Worm (Caenorhabditis elegans) whole organism, late embryonic: Measurements from ENCODE around the gene C25E10.16.

ENCODE experiments used
- C08G9.2 ChIP-seq: sonication (generic microtip); optimal IDR thresholded peaks from 2 replicates; lab custom pipeline; 2016; ENCODE audit warnings: mild to moderate bottlenecking, missing genetic modification characterization, moderate library complexity, missing compliant biosample characterization
- F13H6.1 ChIP-seq: sonication (generic microtip); optimal IDR thresholded peaks from 2 replicates; lab custom pipeline; 2016; ENCODE audit warnings: missing genetic modification characterization, missing compliant biosample characterization
- ahr-1 ChIP-seq: sonication (generic microtip); optimal IDR thresholded peaks from 2 replicates; lab custom pipeline; 2016; ENCODE audit warnings: missing genetic modification characterization, missing compliant biosample characterization
- ceh-14 ChIP-seq: sonication (generic microtip); optimal IDR thresholded peaks from 2 replicates; lab custom pipeline; 2016; ENCODE audit warnings: missing genotype, missing genetic modification characterization, missing compliant biosample characterization
- ceh-18 ChIP-seq: sonication (generic microtip); optimal IDR thresholded peaks from 2 replicates; lab custom pipeline; 2016; ENCODE audit warnings: missing genetic modification characterization, missing compliant biosample characterization
- ceh-2 ChIP-seq: sonication (generic microtip); optimal IDR thresholded peaks from 2 replicates; lab custom pipeline; 2016; ENCODE audit warnings: missing genotype, missing genetic modification characterization, missing compliant biosample characterization
- ceh-31 ChIP-seq: sonication (generic microtip); optimal IDR thresholded peaks from 2 replicates; lab custom pipeline; 2016; ENCODE audit warnings: missing genetic modification characterization, missing compliant biosample characterization
- ceh-48 ChIP-seq: sonication (generic microtip); optimal IDR thresholded peaks from 2 replicates; lab custom pipeline; 2016; ENCODE audit warnings: missing genetic modification characterization, inconsistent platforms, missing compliant biosample characterization
- ceh-6 ChIP-seq: fragments of 200-800 bp; sonication (Bioruptor generic); optimal IDR thresholded peaks from 2 replicates; lab custom pipeline; 2018; ENCODE audit warnings: mild to moderate bottlenecking, missing genetic modification characterization, missing compliant biosample characterization
- che-1 ChIP-seq: sonication (generic microtip); optimal IDR thresholded peaks from 2 replicates; lab custom pipeline; 2016; ENCODE audit warnings: mild to moderate bottlenecking, missing genetic modification characterization, missing compliant biosample characterization
- dmd-4 ChIP-seq: sonication (generic microtip); optimal IDR thresholded peaks from 2 replicates; lab custom pipeline; 2016; ENCODE audit warnings: borderline replicate concordance, missing genetic modification characterization, missing compliant biosample characterization
- elt-4 ChIP-seq: sonication (generic microtip); optimal IDR thresholded peaks from 2 replicates; lab custom pipeline; 2016; ENCODE audit warnings: missing genetic modification characterization, missing compliant biosample characterization
- ets-4 ChIP-seq: sonication (generic microtip); optimal IDR thresholded peaks from 2 replicates; lab custom pipeline; 2016; ENCODE audit warnings: missing genetic modification characterization, missing compliant biosample characterization
- fkh-6 ChIP-seq: sonication (generic microtip); optimal IDR thresholded peaks from 2 replicates; lab custom pipeline; 2016; ENCODE audit warnings: missing genetic modification characterization, missing compliant biosample characterization
- hlh-13 ChIP-seq: fragments of 200-800 bp; sonication (Bioruptor generic); optimal IDR thresholded peaks from 2 replicates; lab custom pipeline; 2018; ENCODE audit warnings: mild to moderate bottlenecking, missing genetic modification characterization, missing compliant biosample characterization
- hlh-30 ChIP-seq: sonication (generic microtip); optimal IDR thresholded peaks from 2 replicates; lab custom pipeline; 2017; ENCODE audit warnings: antibody characterized with exemption, missing genetic modification characterization, missing compliant biosample characterization; ENCODE audit not compliant: insufficient read depth
- hlh-6 ChIP-seq: sonication (generic microtip); optimal IDR thresholded peaks from 2 replicates; lab custom pipeline; 2016; ENCODE audit warnings: missing genotype, missing genetic modification characterization, missing compliant biosample characterization
- hlh-8 ChIP-seq: sonication (generic microtip); optimal IDR thresholded peaks from 2 replicates; lab custom pipeline; 2016; ENCODE audit warnings: missing genotype, missing genetic modification characterization, missing compliant biosample characterization
- lim-6 ChIP-seq: sonication (generic microtip); optimal IDR thresholded peaks from 2 replicates; lab custom pipeline; 2016; ENCODE audit warnings: missing genetic modification characterization, missing compliant biosample characterization
- lin-11 ChIP-seq: fragments of 200-800 bp; sonication (Bioruptor generic); optimal IDR thresholded peaks from 2 replicates; lab custom pipeline; 2018; ENCODE audit warnings: mild to moderate bottlenecking, missing genetic modification characterization, missing compliant biosample characterization
- nhr-11 ChIP-seq: fragments of 150-350 bp; optimal IDR thresholded peaks from 2 replicates; lab custom pipeline; 2014; ENCODE audit warnings: missing biosample characterization, missing genetic modification characterization
- nhr-232 ChIP-seq: sonication (generic microtip); optimal IDR thresholded peaks from 2 replicates; lab custom pipeline; 2016; ENCODE audit warnings: missing genetic modification characterization, missing compliant biosample characterization
- odd-2 ChIP-seq: sonication (generic microtip); optimal IDR thresholded peaks from 2 replicates; lab custom pipeline; 2017; ENCODE audit warnings: antibody characterized with exemption, mild to moderate bottlenecking, missing genetic modification characterization, missing compliant biosample characterization
- pag-3 ChIP-seq: sonication (generic microtip); optimal IDR thresholded peaks from 2 replicates; lab custom pipeline; 2016; ENCODE audit warnings: missing compliant biosample characterization, missing genetic modification characterization, borderline replicate concordance
- pat-9 ChIP-seq: fragments of 200-800 bp; sonication (Bioruptor generic); optimal IDR thresholded peaks from 2 replicates; lab custom pipeline; 2018; ENCODE audit warnings: mild to moderate bottlenecking, missing genetic modification characterization, moderate library complexity, missing compliant biosample characterization
- pax-1 ChIP-seq: fragments of 150-350 bp; optimal IDR thresholded peaks from 2 replicates; lab custom pipeline; 2014; ENCODE audit warnings: missing biosample characterization, missing genetic modification characterization
- pha-2 ChIP-seq: sonication (generic microtip); optimal IDR thresholded peaks from 2 replicates; lab custom pipeline; 2017; ENCODE audit warnings: mild to moderate bottlenecking, missing genetic modification characterization, missing compliant biosample characterization
- pha-4 ChIP-seq: fragments of 150-350 bp; optimal IDR thresholded peaks from 2 replicates; lab custom pipeline; 2018; ENCODE audit warnings: missing biosample characterization, missing genetic modification reagents, missing genetic modification characterization
- rnt-1 ChIP-seq: sonication (generic microtip); optimal IDR thresholded peaks from 2 replicates; lab custom pipeline; 2016; ENCODE audit warnings: missing genetic modification characterization, missing compliant biosample characterization
- sdc-2 ChIP-seq: sonication (generic microtip); optimal IDR thresholded peaks from 2 replicates; lab custom pipeline; 2016; ENCODE audit warnings: missing genotype, missing genetic modification characterization, missing compliant biosample characterization
- sox-4 ChIP-seq: sonication (generic microtip); optimal IDR thresholded peaks from 2 replicates; lab custom pipeline; 2017; ENCODE audit warnings: mild to moderate bottlenecking, missing genetic modification characterization, inconsistent platforms, missing compliant biosample characterization
- syd-9 ChIP-seq: sonication (generic microtip); optimal IDR thresholded peaks from 2 replicates; lab custom pipeline; 2016; ENCODE audit warnings: mild to moderate bottlenecking, missing genetic modification characterization, moderate library complexity, missing compliant biosample characterization
- tbx-2 ChIP-seq: sonication (generic microtip); optimal IDR thresholded peaks from 2 replicates; lab custom pipeline; 2016; ENCODE audit warnings: missing genetic modification characterization, missing compliant biosample characterization
- ttx-3 ChIP-seq: sonication (generic microtip); optimal IDR thresholded peaks from 2 replicates; lab custom pipeline; 2016; ENCODE audit warnings: missing genetic modification reagents, missing genetic modification characterization, missing compliant biosample characterization
- unc-55 ChIP-seq: sonication (generic microtip); optimal IDR thresholded peaks from 2 replicates; lab custom pipeline; 2017; ENCODE audit warnings: missing biosample characterization, missing genetic modification reagents, missing genetic modification characterization
- zip-5 ChIP-seq: sonication (generic microtip); optimal IDR thresholded peaks from 2 replicates; lab custom pipeline; 2016; ENCODE audit warnings: missing genetic modification characterization, missing compliant biosample characterization

The C25E10.16 gene

ce11 chrV:9035685-9036084, 23.7 kb downstream of the C25E10.16 start, which contains the start of gene srsx-34:
srsx-34 (plus strand) TSS chrV:9035985.
- TF ChIP-seq dmd-4 (no peak), pax-1 (tag; lab: Kevin White, UChicago) (no peak), nhr-11 (tag; lab: Kevin White, UChicago) (no peak), unc-55 (GFP tag; lab: Kevin White, UChicago) (no peak), ceh-6 (no peak), hlh-13 (GFP tag; lab: Kevin White, UChicago) (no peak), pag-3 (tag; lab: Kevin White, UChicago) (no peak), nhr-232 (tag; lab: Kevin White, UChicago) (no peak), C08G9.2 (tag; lab: Kevin White, UChicago) (no peak), rnt-1 (tag; lab: Kevin White, UChicago) (no peak), F13H6.1 (tag; lab: Kevin White, UChicago) (no peak), fkh-6 (no peak)
- TF ChIP-seq, all 69 proteins: peak for 0

DNA sequence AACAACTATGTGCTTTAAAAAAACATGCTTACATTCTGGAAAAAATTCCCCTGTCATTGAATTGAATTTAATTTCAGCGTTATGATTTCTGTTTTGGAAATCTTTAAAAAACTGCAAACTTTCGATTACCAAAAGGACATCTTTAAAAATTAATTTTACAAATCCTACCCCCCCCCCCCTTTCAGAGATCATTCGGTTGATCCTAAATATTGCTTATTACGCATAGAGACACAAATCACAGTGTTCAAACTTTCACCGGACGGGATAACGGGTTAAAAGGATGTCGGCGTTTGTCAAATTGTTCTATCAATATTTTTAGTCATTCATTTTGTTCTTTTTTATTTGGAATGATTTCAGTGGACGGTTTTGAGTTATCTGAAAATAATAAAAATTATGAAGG, 26.1 kb downstream of the C25E10.16 start, which contains the start of gene C25E10.4:
Gene C25E10.4, plus strand, starts transcription at position 301 of the 400 bp plus-strand sequence.
- TF ChIP-seq ceh-31 (tag; lab: Kevin White, UChicago) (no peak), pha-4 (no peak), sdc-2 (no peak), hlh-6 (tag; lab: Kevin White, UChicago) (no peak), pax-1 (tag; lab: Kevin White, UChicago) (no peak), ets-4 (no peak), elt-4 (no peak), lin-11 (tag; lab: Kevin White, UChicago) (no peak), ceh-18 (tag; lab: Kevin White, UChicago) (no peak), ttx-3 (no peak), fkh-6 (no peak), odd-2 (tag; lab: Kevin White, UChicago) (no peak), ceh-6 (no peak), pag-3 (tag; lab: Kevin White, UChicago) (no peak)

DNA sequence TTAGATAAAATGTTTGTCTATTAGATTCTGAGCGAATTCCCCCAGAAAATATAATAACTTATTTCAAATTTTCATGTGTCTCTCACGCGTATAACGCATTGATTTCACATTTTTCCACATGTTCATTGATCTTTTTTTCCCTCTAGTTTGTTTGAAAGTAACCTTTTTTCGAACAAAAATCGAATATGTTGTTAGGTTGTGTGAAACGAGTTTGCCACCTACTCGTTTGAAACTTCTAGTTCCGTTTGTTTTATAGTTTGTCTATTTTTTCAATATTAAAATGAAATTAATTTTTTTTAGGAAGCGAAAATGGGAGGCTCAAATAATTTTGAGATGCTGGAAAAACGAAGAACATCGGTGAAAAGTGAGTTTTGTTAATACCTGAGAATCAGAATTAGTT, 29.1 kb downstream of the C25E10.16 start, which contains the start of gene C25E10.5:
Gene C25E10.5, plus strand, starts transcription at position 301 of the 400 bp plus-strand sequence.
- TF ChIP-seq F13H6.1 (tag; lab: Kevin White, UChicago) (no peak), pha-2 (tag; lab: Kevin White, UChicago) (no peak), tbx-2 (tag; lab: Kevin White, UChicago) (no peak), odd-2 (tag; lab: Kevin White, UChicago) (no peak), ceh-6 (no peak), pag-3 (tag; lab: Kevin White, UChicago) (no peak), syd-9 (no peak), nhr-232 (tag; lab: Kevin White, UChicago) (no peak), ahr-1 (tag; lab: Kevin White, UChicago) (no peak), pha-4 (no peak), hlh-8 (tag; lab: Kevin White, UChicago) (no peak), zip-5 (tag; lab: Kevin White, UChicago) (no peak), ceh-2 (no peak), hlh-30 (tag; lab: Kevin White, UChicago) (no peak)
- TF ChIP-seq, all 69 proteins: peak for 0

- TF ChIP-seq hlh-30 (tag; lab: Kevin White, UChicago) (no peak), che-1 (no peak), sdc-2 (no peak), pat-9 (tag; lab: Kevin White, UChicago) (no peak), lim-6 (tag; lab: Kevin White, UChicago) (no peak), tbx-2 (tag; lab: Kevin White, UChicago) (no peak)
Measured at ce11 chrV:9024713-9025112, 34.7 kb downstream of the C25E10.16 start, which contains the start of gene bus-1. bus-1 (minus strand) TSS chrV:9024813.

ce11 chrV:9022078-9022477, 37.3 kb downstream of the C25E10.16 start, which contains the start of gene oac-41:
oac-41 (minus strand) TSS chrV:9022178.
- TF ChIP-seq ceh-14 (no peak), ahr-1 (tag; lab: Kevin White, UChicago) (no peak), ceh-48 (tag; lab: Kevin White, UChicago) (no peak), sox-4 (tag; lab: Kevin White, UChicago) (no peak)
